Fruit fly (Drosophila melanogaster): ENCODE results near the gene Cyp4s3.

DNA sequence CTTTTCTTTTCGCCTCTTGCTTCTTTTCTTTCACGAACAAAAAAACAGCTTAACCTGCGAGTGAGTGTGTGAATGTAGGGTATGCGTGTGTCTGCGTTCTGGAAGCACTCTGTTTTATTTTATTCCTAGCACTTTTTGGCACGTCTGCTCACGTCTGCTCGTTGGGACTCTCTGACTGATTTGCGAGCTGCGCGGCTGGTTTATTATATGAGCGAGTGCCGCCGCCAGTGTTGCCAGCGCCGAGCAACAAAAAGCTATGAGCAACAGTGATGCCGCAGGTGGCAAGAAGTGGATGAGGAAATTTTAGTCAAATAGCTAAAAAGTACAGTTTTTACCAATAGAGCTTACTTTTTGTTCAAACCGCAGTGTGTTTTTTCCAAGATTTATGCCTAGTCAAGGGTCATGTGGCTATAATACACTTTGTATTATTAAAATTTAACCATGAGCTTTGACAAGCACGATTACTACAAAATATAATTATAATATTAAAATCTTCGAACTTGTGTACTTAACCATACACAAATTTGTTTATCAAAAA, 40.2 kb downstream of the Cyp4s3 start, which contains the start of gene Lsd-2:
- TF ChIP-seq sr (GFP tag; IDR thresholded peaks at IDR 0.05) (no peak), wek (GFP tag; optimal IDR thresholded peaks at IDR 0.05) (no peak), Poxn (GFP tag; IDR thresholded peaks at IDR 0.05) (no peak), CG12236 (GFP tag; optimal IDR thresholded peaks at IDR 0.05) (no peak), CG6689 (GFP tag; IDR thresholded peaks at IDR 0.05) (no peak), Nf-YC (tag; optimal IDR thresholded peaks at IDR 0.05) (peak; percentile 49), D (optimal IDR thresholded peaks at IDR 0.05) (no peak), D (GFP tag; optimal IDR thresholded peaks at IDR 0.05) (no peak), CG4707 (GFP tag; optimal IDR thresholded peaks at IDR 0.05) (no peak), pnt (GFP tag; optimal IDR thresholded peaks at IDR 0.05) (no peak), CG12391 (tag; optimal IDR thresholded peaks at IDR 0.05) (peak; percentile 16), gfzf (GFP tag; optimal IDR thresholded peaks at IDR 0.05) (no peak), tup (GFP tag; optimal IDR thresholded peaks at IDR 0.05) (no peak), CG30020 (tag; optimal IDR thresholded peaks at IDR 0.05) (no peak), CG10431 (GFP tag; optimal IDR thresholded peaks at IDR 0.05) (no peak)

All from whole organism, embryonic.